Worm (Caenorhabditis elegans) whole organism, mixed stage, embryonic: ENCODE results near the gene clec-255.
"Not testable (repeated sequence)": the region's sequence is repeated elsewhere in the genome, so short reads cannot be mapped to it uniquely, and the experiment has no call there.

Experiments used
- M03D4.4 ChIP-seq: sonication (generic microtip); optimal IDR thresholded peaks from 2 replicates; lab custom pipeline; 2017; ENCODE audit warnings: mild to moderate bottlenecking, missing genetic modification characterization, missing compliant biosample characterization
- bed-3 ChIP-seq: fragments of 200-800 bp; sonication (Bioruptor generic); optimal IDR thresholded peaks from 3 replicates; lab custom pipeline; 2018; ENCODE audit warnings: mild to moderate bottlenecking, missing genetic modification characterization, moderate library complexity, missing compliant biosample characterization
- blmp-1 ChIP-seq: fragments of 150-350 bp; optimal IDR thresholded peaks from 2 replicates; lab custom pipeline; 2014; ENCODE audit warnings: missing biosample characterization, missing genetic modification characterization
- ceh-39 ChIP-seq: fragments of 150-350 bp; optimal IDR thresholded peaks from 2 replicates; lab custom pipeline; 2014; ENCODE audit warnings: missing biosample characterization, missing genetic modification characterization
- ceh-43 ChIP-seq: fragments of 200-800 bp; sonication (Bioruptor generic); optimal IDR thresholded peaks from 2 replicates; lab custom pipeline; 2018; ENCODE audit warnings: mild to moderate bottlenecking, missing genetic modification characterization, moderate library complexity, missing compliant biosample characterization
- ceh-83 ChIP-seq: fragments of 200-800 bp; sonication (Bioruptor generic); optimal IDR thresholded peaks from 2 replicates; lab custom pipeline; 2018; ENCODE audit warnings: mild to moderate bottlenecking, missing genetic modification characterization, missing compliant biosample characterization
- ces-1 ChIP-seq: fragments of 150-350 bp; optimal IDR thresholded peaks from 2 replicates; lab custom pipeline; 2014; ENCODE audit warnings: missing biosample characterization, missing genetic modification reagents, missing genetic modification characterization
- drap-1 ChIP-seq: fragments of 200-800 bp; sonication (Bioruptor generic); optimal IDR thresholded peaks from 3 replicates; lab custom pipeline; 2018; ENCODE audit warnings: mild to moderate bottlenecking, missing genetic modification characterization, missing compliant biosample characterization
- elt-1 ChIP-seq: sonication (generic microtip); optimal IDR thresholded peaks from 2 replicates; lab custom pipeline; 2017; ENCODE audit warnings: missing genetic modification characterization, mild to moderate bottlenecking, missing compliant biosample characterization, antibody characterized with exemption, moderate library complexity, borderline replicate concordance; ENCODE audit not compliant: insufficient read depth
- ham-2 ChIP-seq: fragments of 200-800 bp; sonication (Bioruptor generic); optimal IDR thresholded peaks from 2 replicates; lab custom pipeline; 2018; ENCODE audit warnings: mild to moderate bottlenecking, missing genetic modification characterization, missing compliant biosample characterization
- hlh-1 ChIP-seq: fragments of 150-350 bp; optimal IDR thresholded peaks from 2 replicates; lab custom pipeline; 2014; ENCODE audit warnings: missing biosample characterization, missing genetic modification reagents, missing genetic modification characterization
- lin-13 ChIP-seq: fragments of 150-350 bp; optimal IDR thresholded peaks from 2 replicates; lab custom pipeline; 2014; ENCODE audit warnings: missing biosample characterization, missing genetic modification characterization
- lin-32 ChIP-seq: fragments of 200-800 bp; sonication (Bioruptor generic); optimal IDR thresholded peaks from 2 replicates; lab custom pipeline; 2018; ENCODE audit warnings: mild to moderate bottlenecking, missing genetic modification characterization, missing compliant biosample characterization
- lsy-2 ChIP-seq: fragments of 150-350 bp; optimal IDR thresholded peaks from 2 replicates; lab custom pipeline; 2014; ENCODE audit warnings: missing biosample characterization, missing genetic modification characterization
- mab-5 ChIP-seq: fragments of 150-350 bp; optimal IDR thresholded peaks from 2 replicates; lab custom pipeline; 2014; ENCODE audit warnings: missing biosample characterization, missing genetic modification characterization
- mep-1 ChIP-seq: fragments of 150-350 bp; optimal IDR thresholded peaks from 2 replicates; lab custom pipeline; 2017; ENCODE audit warnings: missing biosample characterization, missing genetic modification reagents, missing genetic modification characterization, inconsistent platforms
- mls-2 ChIP-seq: sonication (generic microtip); optimal IDR thresholded peaks from 2 replicates; lab custom pipeline; 2016; ENCODE audit warnings: mild to moderate bottlenecking, missing genetic modification characterization, moderate library complexity, missing compliant biosample characterization
- nhr-12 ChIP-seq: fragments of 150-350 bp; optimal IDR thresholded peaks from 2 replicates; lab custom pipeline; 2014; ENCODE audit warnings: missing biosample characterization, missing genetic modification characterization
- nhr-2 ChIP-seq: fragments of 150-350 bp; optimal IDR thresholded peaks from 2 replicates; lab custom pipeline; 2014; ENCODE audit warnings: missing biosample characterization, missing genetic modification characterization
- nhr-28 ChIP-seq: fragments of 150-350 bp; optimal IDR thresholded peaks from 2 replicates; lab custom pipeline; 2014; ENCODE audit warnings: missing biosample characterization, missing genetic modification characterization
- pha-4 ChIP-seq: fragments of 150-350 bp; optimal IDR thresholded peaks from 2 replicates; lab custom pipeline; 2018; ENCODE audit warnings: missing biosample characterization, missing genetic modification reagents, missing genetic modification characterization
- sem-2 ChIP-seq: fragments of 200-800 bp; sonication (Bioruptor generic); optimal IDR thresholded peaks from 2 replicates; lab custom pipeline; 2018; ENCODE audit warnings: mild to moderate bottlenecking, missing genetic modification characterization, missing compliant biosample characterization
- snpc-4 ChIP-seq: fragments of 150-350 bp; optimal IDR thresholded peaks from 2 replicates; lab custom pipeline; 2014; ENCODE audit warnings: missing biosample characterization, missing genetic modification characterization
- sptf-1 ChIP-seq: sonication (generic microtip); optimal IDR thresholded peaks from 2 replicates; lab custom pipeline; 2017; ENCODE audit warnings: mild to moderate bottlenecking, missing genetic modification characterization, moderate library complexity, missing compliant biosample characterization
- tbx-8 ChIP-seq: fragments of 200-800 bp; sonication (Bioruptor generic); optimal IDR thresholded peaks from 2 replicates; lab custom pipeline; 2018; ENCODE audit warnings: mild to moderate bottlenecking, missing genetic modification characterization, moderate library complexity, missing compliant biosample characterization
- unc-120 ChIP-seq: sonication (generic microtip); optimal IDR thresholded peaks from 2 replicates; lab custom pipeline; 2017; ENCODE audit warnings: missing genetic modification characterization, missing compliant biosample characterization; ENCODE audit not compliant: poor library complexity, severe bottlenecking
- unc-39 ChIP-seq: fragments of 150-350 bp; optimal IDR thresholded peaks from 2 replicates; lab custom pipeline; 2014; ENCODE audit warnings: missing biosample characterization, missing genetic modification characterization
- unc-62 ChIP-seq: fragments of 150-350 bp; optimal IDR thresholded peaks from 2 replicates; lab custom pipeline; 2014; ENCODE audit warnings: missing biosample characterization, missing genetic modification reagents, missing genetic modification characterization
- zip-8 ChIP-seq: fragments of 150-350 bp; optimal IDR thresholded peaks from 2 replicates; lab custom pipeline; 2014; ENCODE audit warnings: missing biosample characterization, missing genetic modification characterization
- ztf-11 ChIP-seq: fragments of 150-350 bp; optimal IDR thresholded peaks from 2 replicates; lab custom pipeline; 2014; ENCODE audit warnings: missing biosample characterization, missing genetic modification characterization

Gene clec-255

DNA sequence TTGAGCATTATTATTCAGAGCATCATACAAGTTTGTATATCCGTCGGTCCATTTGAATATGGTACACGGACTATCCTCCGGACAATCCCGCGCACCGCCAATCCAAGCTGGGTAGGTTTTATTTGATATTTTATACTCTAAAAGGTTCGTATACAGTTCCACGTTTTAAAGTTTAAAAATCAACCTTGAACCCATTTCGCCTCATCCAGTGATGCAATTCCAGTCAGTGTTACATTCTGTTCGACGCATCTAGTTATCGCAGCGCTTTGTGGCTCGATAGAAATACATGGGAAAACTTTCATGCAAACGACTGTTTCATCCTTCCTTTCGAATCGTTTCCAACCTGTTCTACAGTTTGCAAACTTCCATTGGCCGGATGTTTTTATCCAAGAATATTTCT lies 621 bp downstream of the clec-255 start:
- TF ChIP-seq ceh-83 (GFP tag; lab: Kevin White, UChicago) (no peak), ham-2 (GFP tag; lab: Kevin White, UChicago) (no peak), nhr-2 (tag; lab: Kevin White, UChicago) (no peak), M03D4.4 (tag; lab: Kevin White, UChicago) (no peak), ceh-39 (no peak), unc-39 (tag; lab: Kevin White, UChicago) (no peak), mab-5 (tag; lab: Kevin White, UChicago) (no peak), lin-13 (no peak), zip-8 (tag; lab: Kevin White, UChicago) (no peak), unc-62 (GFP tag; lab: Kevin White, UChicago) (no peak), mls-2 (tag; lab: Kevin White, UChicago) (no peak), sptf-1 (no peak), tbx-8 (no peak), ceh-43 (GFP tag; lab: Kevin White, UChicago) (no peak), unc-120 (tag; lab: Kevin White, UChicago) (no peak), drap-1 (GFP tag; lab: Kevin White, UChicago) (no peak), mep-1 (no peak), pha-4 (tag; lab: Kevin White, UChicago) (no peak)

DNA sequence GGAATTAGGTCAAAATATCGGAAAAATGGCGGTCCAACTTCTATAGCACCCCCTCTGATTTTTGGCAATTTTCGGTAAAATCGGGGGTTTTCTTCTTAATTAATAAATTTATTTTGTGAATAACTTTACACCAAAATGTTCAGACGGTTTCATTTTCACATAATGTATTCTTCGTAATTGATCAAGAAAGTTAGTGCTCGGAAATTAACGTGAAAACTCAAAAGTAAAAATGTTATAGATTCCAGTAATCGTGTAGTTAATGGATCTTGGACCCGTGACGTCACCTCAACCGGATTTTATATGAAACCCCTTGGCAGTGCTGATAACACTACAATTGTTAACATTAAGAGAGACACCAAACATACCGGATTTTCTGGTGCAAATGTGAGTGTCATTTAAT lies 8.5 kb downstream of the clec-255 start, which contains the start of gene F11D11.22:
Gene F11D11.22 (plus strand): TSS at position 301 of the 400 bp plus-strand sequence.
- TF ChIP-seq nhr-2 (tag; lab: Kevin White, UChicago); unc-120 (tag; lab: Kevin White, UChicago); sem-2 (GFP tag; lab: Kevin White, UChicago): not testable (repeated sequence)

DNA sequence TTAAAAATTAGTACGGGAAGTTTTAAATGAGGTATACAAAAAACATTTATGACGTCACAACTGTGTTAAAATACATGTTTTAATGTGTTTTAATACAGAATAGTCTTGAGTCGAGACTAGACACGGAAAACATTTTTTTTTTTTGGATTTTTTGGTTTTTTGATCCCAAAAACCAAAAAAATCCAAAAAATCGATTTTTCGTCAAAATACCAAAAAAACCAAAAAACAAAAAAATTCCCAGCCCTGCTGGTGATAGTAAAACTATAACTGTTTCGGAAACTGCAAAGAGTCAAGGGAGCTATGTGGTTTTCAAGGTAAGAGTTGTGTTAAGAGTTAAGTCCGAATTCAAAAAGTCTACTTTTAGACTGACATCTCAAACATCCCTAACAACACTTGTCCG lies 9.4 kb downstream of the clec-255 start, which contains the start of gene F11D11.4:
Gene F11D11.4 (plus strand): TSS at position 301 of the 400 bp plus-strand sequence.
- no peak for TF ChIP-seq nhr-28 (tag; lab: Kevin White, UChicago)
- no peak for TF ChIP-seq unc-39 (tag; lab: Kevin White, UChicago)
- no peak for TF ChIP-seq lsy-2 (tag; lab: Kevin White, UChicago)
- no peak for TF ChIP-seq ces-1
- no peak for TF ChIP-seq elt-1 (tag; lab: Kevin White, UChicago)
- TF ChIP-seq blmp-1 (tag; lab: Kevin White, UChicago) = no peak
- TF ChIP-seq mab-5 (tag; lab: Kevin White, UChicago) = no peak
- TF ChIP-seq tbx-8 = no peak
- TF ChIP-seq snpc-4 (tag; lab: Kevin White, UChicago) = no peak
- TF ChIP-seq, all 35 proteins: peak for 0

DNA sequence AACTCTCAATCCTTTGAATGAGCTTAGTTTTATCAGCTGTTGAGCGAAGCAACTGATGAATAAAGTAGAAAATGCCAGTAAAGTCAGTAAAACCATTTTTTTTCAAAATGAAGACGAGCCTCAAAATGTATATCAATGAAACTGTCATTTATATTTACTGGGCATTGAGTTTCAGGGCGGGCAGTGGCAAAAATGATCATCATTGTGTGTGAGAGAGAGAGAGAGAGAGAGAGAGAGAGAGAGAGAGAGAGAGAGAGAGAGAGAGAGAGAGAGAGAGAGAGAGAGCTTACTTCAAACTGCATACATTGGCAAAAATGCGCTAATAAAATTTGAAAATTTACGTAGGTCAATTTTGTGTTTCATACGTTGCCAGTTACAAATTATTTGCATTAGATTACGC lies 10.3 kb downstream of the clec-255 start, which contains the start of gene F11D11.3:
Gene F11D11.3 (minus strand): TSS at position 101 of the 400 bp plus-strand sequence.
- TF ChIP-seq tbx-8 (no peak), hlh-1 (tag; lab: Kevin White, UChicago) (no peak), zip-8 (tag; lab: Kevin White, UChicago) (no peak), M03D4.4 (tag; lab: Kevin White, UChicago) (no peak), nhr-12 (tag; lab: Kevin White, UChicago) (no peak), blmp-1 (tag; lab: Kevin White, UChicago) (no peak), snpc-4 (tag; lab: Kevin White, UChicago) (no peak), lin-13 (no peak), drap-1 (GFP tag; lab: Kevin White, UChicago) (no peak), bed-3 (no peak), unc-39 (tag; lab: Kevin White, UChicago) (no peak), ztf-11 (tag; lab: Kevin White, UChicago) (no peak), ceh-83 (GFP tag; lab: Kevin White, UChicago) (no peak), sem-2 (GFP tag; lab: Kevin White, UChicago) (no peak)
- TF ChIP-seq, all 35 proteins: peak for 0

DNA sequence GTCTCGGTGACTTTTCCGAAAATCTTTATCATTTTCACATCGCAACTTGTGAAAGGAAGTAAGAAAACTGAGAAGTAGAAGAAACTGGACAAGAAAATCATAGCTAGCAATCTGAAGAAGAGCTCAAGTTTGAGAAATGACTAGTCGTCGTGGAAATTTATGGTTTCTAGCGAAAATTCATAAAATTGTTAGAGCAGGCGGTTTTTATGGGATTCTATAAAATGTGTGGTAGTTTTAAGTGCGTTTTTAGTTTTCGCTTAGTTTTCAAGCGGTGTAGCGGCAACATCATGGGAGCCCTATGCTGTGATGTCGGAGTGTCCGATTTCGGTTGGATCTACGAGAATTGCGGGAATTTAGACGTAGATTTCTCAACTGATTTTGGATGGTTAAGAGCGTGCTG lies 16.2 kb downstream of the clec-255 start, which contains the start of gene clec-254:
Gene clec-254 (minus strand): TSS at position 101 of the 400 bp plus-strand sequence.
- TF ChIP-seq drap-1 (GFP tag; lab: Kevin White, UChicago); lin-32; unc-39 (tag; lab: Kevin White, UChicago): not testable (repeated sequence)
